Worm (Caenorhabditis elegans) whole organism, L1 larva: ENCODE measurements around the gene dtmk-1.

Experiments used
- C04F5.9 ChIP-seq: sonication (generic microtip); optimal IDR thresholded peaks from 2 replicates; lab custom pipeline; 2016; ENCODE audit warnings: missing genetic modification characterization, missing compliant biosample characterization
- C16A3.4 ChIP-seq: fragments of 150-350 bp; optimal IDR thresholded peaks from 2 replicates; lab custom pipeline; 2014; ENCODE audit warnings: missing biosample characterization, missing genetic modification characterization
- C34B4.2 ChIP-seq: sonication (generic microtip); optimal IDR thresholded peaks from 2 replicates; lab custom pipeline; 2017; ENCODE audit warnings: mild to moderate bottlenecking, missing genetic modification characterization, missing compliant biosample characterization
- Y116A8C.19 ChIP-seq: sonication (generic microtip); optimal IDR thresholded peaks from 2 replicates; lab custom pipeline; 2016; ENCODE audit warnings: missing compliant biosample characterization, missing genetic modification characterization, borderline replicate concordance
- aha-1 ChIP-seq: fragments of 150-350 bp; optimal IDR thresholded peaks from 2 replicates; lab custom pipeline; 2014; ENCODE audit warnings: missing biosample characterization, missing genetic modification characterization
- alr-1 ChIP-seq: fragments of 200-800 bp; sonication (Bioruptor generic); optimal IDR thresholded peaks from 2 replicates; lab custom pipeline; 2018; ENCODE audit warnings: borderline replicate concordance, mild to moderate bottlenecking, missing genetic modification characterization, missing compliant biosample characterization
- ama-1 ChIP-seq: fragments of 150-350 bp; optimal IDR thresholded peaks from 2 replicates; lab custom pipeline; 2014
- blmp-1 ChIP-seq: fragments of 150-350 bp; optimal IDR thresholded peaks from 2 replicates; lab custom pipeline; 2014; ENCODE audit warnings: missing biosample characterization, missing genetic modification characterization
- ceh-8 ChIP-seq: fragments of 200-800 bp; sonication (Bioruptor generic); optimal IDR thresholded peaks from 2 replicates; lab custom pipeline; 2018; ENCODE audit warnings: mild to moderate bottlenecking, missing genetic modification characterization, moderate library complexity, missing compliant biosample characterization
- ceh-88 ChIP-seq: fragments of 200-800 bp; sonication (Bioruptor generic); IDR thresholded peaks from 2 replicates; pipeline ENCODE4 v1.3.6; 2022; ENCODE audit warnings: missing genetic modification characterization, missing compliant biosample characterization
- ces-1 ChIP-seq: fragments of 150-350 bp; optimal IDR thresholded peaks from 2 replicates; lab custom pipeline; 2014; ENCODE audit warnings: missing biosample characterization, missing genetic modification reagents, missing genetic modification characterization
- dpl-1 ChIP-seq, 3 experiments: fragments of 150-350 bp in 2 of 3; sonication (generic microtip) in 1 of 3; optimal IDR thresholded peaks; 2 replicates each; lab custom pipeline; 2014 to 2017; ENCODE audit warnings: missing biosample characterization in 3 of 3, missing genetic modification characterization in 3 of 3, missing genetic modification reagents in 3 of 3
- dsc-1 ChIP-seq: sonication (generic microtip); optimal IDR thresholded peaks from 2 replicates; lab custom pipeline; 2016; ENCODE audit warnings: mild to moderate bottlenecking, missing genetic modification characterization, missing compliant biosample characterization
- efl-1 ChIP-seq, 4 experiments: fragments of 150-350 bp; optimal IDR thresholded peaks in 3 of 4; peaks in 1 of 4; 1 replicate in 1 of 4; 2 replicates in 3 of 4; lab custom pipeline; 2014; ENCODE audit warnings: missing biosample characterization in 2 of 4, missing genetic modification characterization in 2 of 4, missing genetic modification reagents in 2 of 4
- efl-3 ChIP-seq: fragments of 200-800 bp; sonication (Bioruptor generic); optimal IDR thresholded peaks from 2 replicates; lab custom pipeline; 2018; ENCODE audit warnings: mild to moderate bottlenecking, missing genetic modification characterization, missing compliant biosample characterization
- egl-27 ChIP-seq, 2 experiments: fragments of 150-350 bp in 1 of 2; sonication (generic microtip); optimal IDR thresholded peaks; 3 replicates each; lab custom pipeline; 2017 to 2018; ENCODE audit warnings: missing biosample characterization in 2 of 2, missing genetic modification characterization in 2 of 2, missing genetic modification reagents in 2 of 2
- elt-3 ChIP-seq, 6 experiments: fragments of 150-350 bp in 1 of 6; sonication (generic microtip); optimal IDR thresholded peaks; 2 replicates each; lab custom pipeline; 2017 to 2018; ENCODE audit warnings: missing biosample characterization in 6 of 6, missing genetic modification characterization in 6 of 6, inconsistent platforms in 1 of 6
- fkh-4 ChIP-seq: sonication (generic microtip); optimal IDR thresholded peaks from 2 replicates; lab custom pipeline; 2016; ENCODE audit warnings: missing compliant biosample characterization, missing genetic modification characterization, borderline replicate concordance
- fkh-8 ChIP-seq: sonication (generic microtip); optimal IDR thresholded peaks from 2 replicates; lab custom pipeline; 2016; ENCODE audit warnings: mild to moderate bottlenecking, missing genetic modification characterization, missing compliant biosample characterization
- fos-1 ChIP-seq: fragments of 150-350 bp; optimal IDR thresholded peaks from 2 replicates; lab custom pipeline; 2014; ENCODE audit warnings: missing biosample characterization, missing genetic modification characterization
- grh-1 ChIP-seq: fragments of 200-800 bp; sonication (Bioruptor generic); IDR thresholded peaks from 2 replicates; pipeline ENCODE4 v1.3.6; 2022; ENCODE audit warnings: missing genetic modification reagents, missing genetic modification characterization, missing compliant biosample characterization
- hlh-4 ChIP-seq: sonication (generic microtip); optimal IDR thresholded peaks from 2 replicates; lab custom pipeline; 2016; ENCODE audit warnings: mild to moderate bottlenecking, missing genetic modification characterization, missing compliant biosample characterization
- irx-1 ChIP-seq: sonication (generic microtip); optimal IDR thresholded peaks from 2 replicates; lab custom pipeline; 2016; ENCODE audit warnings: missing genetic modification characterization, missing compliant biosample characterization
- lin-13 ChIP-seq: fragments of 150-350 bp; optimal IDR thresholded peaks from 2 replicates; lab custom pipeline; 2014; ENCODE audit warnings: missing biosample characterization, missing genetic modification reagents, missing genetic modification characterization
- lin-14 ChIP-seq: fragments of 200-800 bp; sonication (Bioruptor generic); optimal IDR thresholded peaks from 2 replicates; lab custom pipeline; 2018; ENCODE audit warnings: mild to moderate bottlenecking, missing genetic modification characterization, moderate library complexity, missing compliant biosample characterization
- lin-39 ChIP-seq: fragments of 150-350 bp; optimal IDR thresholded peaks from 2 replicates; lab custom pipeline; 2014; ENCODE audit warnings: missing biosample characterization, missing genetic modification reagents, missing genetic modification characterization
- lir-3 ChIP-seq: sonication (generic microtip); optimal IDR thresholded peaks from 2 replicates; lab custom pipeline; 2016; ENCODE audit warnings: mild to moderate bottlenecking, missing genetic modification characterization, moderate library complexity, missing compliant biosample characterization; ENCODE audit not compliant: poor library complexity
- lsy-2 ChIP-seq, 2 experiments: fragments of 150-350 bp; optimal IDR thresholded peaks; 2 replicates each; lab custom pipeline; 2014; ENCODE audit warnings: missing biosample characterization in 2 of 2, missing genetic modification characterization in 2 of 2
- mep-1 ChIP-seq: fragments of 150-350 bp; optimal IDR thresholded peaks from 2 replicates; lab custom pipeline; 2014; ENCODE audit warnings: missing biosample characterization, missing genetic modification characterization
- nhr-12 ChIP-seq: sonication (generic microtip); optimal IDR thresholded peaks from 2 replicates; lab custom pipeline; 2017; ENCODE audit warnings: missing biosample characterization, missing genetic modification characterization
- nhr-19 ChIP-seq: fragments of 200-800 bp; sonication (Bioruptor generic); conservative IDR thresholded peaks from 2 replicates; pipeline ENCODE4 v1.3.6; 2022; ENCODE audit warnings: missing genetic modification characterization, missing compliant biosample characterization
- nhr-47 ChIP-seq: sonication (generic microtip); optimal IDR thresholded peaks from 2 replicates; lab custom pipeline; 2016; ENCODE audit warnings: mild to moderate bottlenecking, missing genetic modification characterization, moderate library complexity, missing compliant biosample characterization
- nhr-71 ChIP-seq: sonication (generic microtip); optimal IDR thresholded peaks from 2 replicates; lab custom pipeline; 2016; ENCODE audit warnings: mild to moderate bottlenecking, missing genetic modification characterization, moderate library complexity, missing compliant biosample characterization
- nhr-76 ChIP-seq: sonication (generic microtip); optimal IDR thresholded peaks from 2 replicates; lab custom pipeline; 2017; ENCODE audit warnings: missing biosample characterization, missing genetic modification characterization
- nhr-77 ChIP-seq: fragments of 150-350 bp; optimal IDR thresholded peaks from 2 replicates; lab custom pipeline; 2014; ENCODE audit warnings: missing biosample characterization, missing genetic modification characterization
- nhr-84 ChIP-seq: sonication (generic microtip); optimal IDR thresholded peaks from 2 replicates; lab custom pipeline; 2017; ENCODE audit warnings: missing biosample characterization, missing genetic modification characterization
- nhr-85 ChIP-seq: sonication (generic microtip); peaks from one replicate; lab custom pipeline; 2016; ENCODE audit warnings: missing genetic modification characterization, inconsistent platforms, missing compliant biosample characterization
- nhr-90 ChIP-seq: sonication (generic microtip); optimal IDR thresholded peaks from 2 replicates; lab custom pipeline; 2016; ENCODE audit warnings: mild to moderate bottlenecking, missing genetic modification characterization, missing compliant biosample characterization; ENCODE audit not compliant: poor library complexity
- rnt-1 ChIP-seq: sonication (generic microtip); optimal IDR thresholded peaks from 2 replicates; lab custom pipeline; 2016; ENCODE audit warnings: mild to moderate bottlenecking, missing genetic modification characterization, moderate library complexity, missing compliant biosample characterization
- skn-1 ChIP-seq: fragments of 150-350 bp; optimal IDR thresholded peaks from 2 replicates; lab custom pipeline; 2014; ENCODE audit warnings: missing biosample characterization, missing genetic modification characterization
- snu-23 ChIP-seq: sonication (generic microtip); optimal IDR thresholded peaks from 2 replicates; lab custom pipeline; 2016; ENCODE audit warnings: missing genetic modification characterization, missing compliant biosample characterization
- sptf-1 ChIP-seq: fragments of 150-350 bp; optimal IDR thresholded peaks from 2 replicates; lab custom pipeline; 2014; ENCODE audit warnings: missing biosample characterization, missing genetic modification characterization
- swsn-7 ChIP-seq: sonication (generic microtip); optimal IDR thresholded peaks from 2 replicates; lab custom pipeline; 2016; ENCODE audit warnings: missing genetic modification characterization, missing compliant biosample characterization
- tbx-2 ChIP-seq: sonication (generic microtip); optimal IDR thresholded peaks from 2 replicates; lab custom pipeline; 2016; ENCODE audit warnings: missing genetic modification characterization, missing compliant biosample characterization
- tlp-1 ChIP-seq: fragments of 150-350 bp; optimal IDR thresholded peaks from 2 replicates; lab custom pipeline; 2014; ENCODE audit warnings: missing biosample characterization, missing genetic modification characterization
- unc-130 ChIP-seq: fragments of 150-350 bp; optimal IDR thresholded peaks from 2 replicates; lab custom pipeline; 2017; ENCODE audit warnings: missing biosample characterization, missing genetic modification characterization, inconsistent platforms
- unc-62 ChIP-seq: fragments of 150-350 bp; optimal IDR thresholded peaks from 2 replicates; lab custom pipeline; 2014; ENCODE audit warnings: missing biosample characterization, missing genetic modification reagents, missing genetic modification characterization
- unc-86 ChIP-seq: sonication (generic microtip); optimal IDR thresholded peaks from 2 replicates; lab custom pipeline; 2016; ENCODE audit warnings: missing genetic modification characterization, missing compliant biosample characterization
- vab-15 ChIP-seq: sonication (generic microtip); optimal IDR thresholded peaks from 2 replicates; lab custom pipeline; 2017; ENCODE audit warnings: missing genotype, mild to moderate bottlenecking, missing genetic modification characterization, missing compliant biosample characterization
- ztf-4 ChIP-seq: fragments of 150-350 bp; optimal IDR thresholded peaks from 2 replicates; lab custom pipeline; 2014; ENCODE audit warnings: missing biosample characterization, missing genetic modification characterization

dtmk-1 gene

DNA sequence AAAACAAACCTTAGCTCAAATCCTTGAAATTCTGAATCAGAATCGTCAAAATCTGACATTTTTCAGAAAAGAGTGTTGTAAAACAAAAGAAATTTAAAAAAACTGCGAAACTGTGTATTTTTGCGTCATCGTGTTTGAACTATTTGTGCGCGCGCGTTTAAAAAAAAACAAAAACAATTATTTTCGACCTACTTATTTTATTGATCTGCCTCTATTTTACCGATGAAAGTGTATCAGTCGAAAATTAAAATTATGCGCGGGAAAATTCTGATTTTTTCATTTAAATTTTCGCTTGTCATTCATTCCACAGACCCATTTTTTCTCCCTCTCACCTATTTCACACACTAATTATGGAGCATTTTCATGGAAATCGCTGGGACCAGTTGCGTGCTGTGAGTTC lies 28.0 kb downstream of the dtmk-1 start, which contains the start of the genes C05C10.7 and C05C10.5:
C05C10.7 (minus strand) TSS at position 95 of the 400 bp plus-strand sequence.
C05C10.5 (plus strand) TSS at position 164 of the 400 bp plus-strand sequence.
- TF ChIP-seq mep-1 (tag; lab: Kevin White, UChicago) (no peak), efl-1 (optimal IDR thresholded peaks at IDR 0.05; lab: Kevin White, UChicago) (peak in 1 of 2 experiments; percentile 10), efl-1 (GFP tag; optimal IDR thresholded peaks at IDR 0.05 in 1 of 2; lab: Kevin White, UChicago) (peak in 1 of 2 experiments; percentile 58)

- peak; percentile 83 for TF ChIP-seq nhr-19 (GFP tag; lab: Robert Waterston, UW)
- 0 out of 2 replicates have a peak, but pooled peaks have one; percentile 8 for TF ChIP-seq grh-1
- peak; percentile 56 for TF ChIP-seq fkh-8 (tag; lab: Kevin White, UChicago)
- TF ChIP-seq fkh-4 (tag; lab: Kevin White, UChicago), result no peak
- peak; percentile 76 for TF ChIP-seq rnt-1 (tag; lab: Kevin White, UChicago)
- peak; percentile 66 for TF ChIP-seq lir-3
- peak; percentile 22 for TF ChIP-seq nhr-76 (tag; lab: Kevin White, UChicago)
- peak; percentile 51 for TF ChIP-seq skn-1
- no peak for TF ChIP-seq alr-1 (tag; lab: Kevin White, UChicago)
- peak; percentile 97 for TF ChIP-seq blmp-1 (tag; lab: Kevin White, UChicago)
- peak; percentile 34 for TF ChIP-seq irx-1
- no peak for TF ChIP-seq unc-62
- no peak for TF ChIP-seq unc-86 (tag; lab: Kevin White, UChicago)
- peak; percentile 43 for TF ChIP-seq dsc-1
- peak; percentile 11 to 75 for TF ChIP-seq egl-27 (tag; optimal IDR thresholded peaks at IDR 0.05; lab: Kevin White, UChicago)
- no peak for TF ChIP-seq aha-1 (tag; lab: Kevin White, UChicago)
- no peak for TF ChIP-seq vab-15 (tag; lab: Kevin White, UChicago)
- TF ChIP-seq efl-3 (GFP tag; lab: Kevin White, UChicago), result no peak
- peak; percentile 42 for TF ChIP-seq lin-39 (tag; lab: Kevin White, UChicago)
- no peak for TF ChIP-seq tlp-1 (tag; lab: Kevin White, UChicago)
- TF ChIP-seq lin-13 (GFP tag; lab: Kevin White, UChicago), result peak; percentile 83
- peak; percentile 87 for TF ChIP-seq mep-1 (tag; lab: Kevin White, UChicago)
- TF ChIP-seq ama-1 (lab: Kevin White, UChicago), result peak; percentile 41
- TF ChIP-seq C34B4.2 (tag; lab: Kevin White, UChicago), result no peak
- TF ChIP-seq dpl-1 (GFP tag; optimal IDR thresholded peaks at IDR 0.05; lab: Kevin White, UChicago), result peak; percentile 56 to 71 (median 66)
- TF ChIP-seq nhr-90 (tag; lab: Kevin White, UChicago), result peak; percentile 83
- TF ChIP-seq ceh-8 (GFP tag; lab: Kevin White, UChicago), result no peak
- TF ChIP-seq snu-23 (GFP tag; lab: Kevin White, UChicago), result peak; percentile 94
- peak; percentile 37 for TF ChIP-seq nhr-84
- peak; percentile 59 for TF ChIP-seq swsn-7 (tag; lab: Kevin White, UChicago)
- peak; percentile 78 for TF ChIP-seq nhr-77
- peak; percentile 65 for TF ChIP-seq fos-1 (tag; lab: Kevin White, UChicago)
- TF ChIP-seq lin-14, result peak; percentile 97
- peak; percentile 93 for TF ChIP-seq nhr-85 (tag; lab: Kevin White, UChicago)
- peak; percentile 80 for TF ChIP-seq tbx-2 (tag; lab: Kevin White, UChicago)
- no peak for TF ChIP-seq Y116A8C.19 (tag; lab: Kevin White, UChicago)
- TF ChIP-seq C16A3.4 (tag; lab: Kevin White, UChicago), result peak; percentile 86
- no peak for TF ChIP-seq hlh-4 (tag; lab: Kevin White, UChicago)
- TF ChIP-seq nhr-47 (tag; lab: Kevin White, UChicago), result peak; percentile 75
- TF ChIP-seq lsy-2 (tag; optimal IDR thresholded peaks at IDR 0.05; lab: Kevin White, UChicago), result peak; percentile 80 to 89
- peak; percentile 20 for TF ChIP-seq C04F5.9 (tag; lab: Kevin White, UChicago)
- TF ChIP-seq sptf-1 (tag; lab: Kevin White, UChicago), result no peak
- TF ChIP-seq nhr-12, result no peak
- peak; percentile 97 for TF ChIP-seq nhr-71 (tag; lab: Kevin White, UChicago)
- TF ChIP-seq ceh-88, result no peak
- TF ChIP-seq ztf-4 (tag; lab: Kevin White, UChicago), result peak; percentile 60
- TF ChIP-seq ces-1 (GFP tag; lab: Kevin White, UChicago), result no peak
- peak in 3 of 6 experiments; percentile 70 to 98 (median 75) for TF ChIP-seq elt-3 (tag; optimal IDR thresholded peaks at IDR 0.05; lab: Kevin White, UChicago)
- peak; percentile 60 for TF ChIP-seq unc-130
Measured at ce11 chrII:9937611-9938010, 29.3 kb downstream of the dtmk-1 start.
